Fruit fly (Drosophila melanogaster): ENCODE measurements around the gene Ance.

Ance gene

DNA sequence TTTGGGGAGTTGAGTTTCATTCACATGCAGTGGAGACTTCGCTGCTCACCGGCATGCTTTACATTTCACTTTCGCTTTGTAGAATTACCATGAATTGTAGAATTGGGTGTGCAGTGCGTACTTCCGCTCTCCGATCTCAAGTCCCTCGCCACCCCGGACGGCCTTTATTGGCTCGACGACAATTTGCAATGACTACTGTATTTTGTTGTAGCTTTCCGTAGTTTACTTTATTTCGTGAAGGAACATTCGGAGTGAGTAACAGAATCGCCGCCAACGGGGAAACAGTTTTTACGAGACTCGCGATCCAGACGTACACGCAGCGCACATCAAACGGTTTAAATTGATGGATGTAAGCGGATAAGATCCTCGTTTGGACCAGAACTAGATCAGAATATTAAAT is 51.8 kb downstream of the Ance start, which contains the start of gene NimA:
NimA (plus strand) TSS at position 301 of the 400 bp plus-strand sequence.
- TF ChIP-seq Blimp-1 (GFP tag; optimal IDR thresholded peaks at IDR 0.05) (peak; percentile 17), CG17385 (GFP tag; optimal IDR thresholded peaks at IDR 0.05) (no peak), Drgx (GFP tag; IDR thresholded peaks at IDR 0.05) (0 out of 2 replicates have a peak, but pooled peaks have one; percentile 21), CG13287 (GFP tag; IDR thresholded peaks at IDR 0.05; ENCODE audit: partially characterized antibody) (no peak)

Data from whole organism, embryonic.